Worm (Caenorhabditis elegans) whole organism, late embryonic: ENCODE data around the gene T05A8.11.

ENCODE experiments used
- F13H6.1 ChIP-seq: sonication (generic microtip); optimal IDR thresholded peaks from 2 replicates; lab custom pipeline; 2016; ENCODE audit warnings: missing genetic modification characterization, missing compliant biosample characterization
- ama-1 ChIP-seq: fragments of 150-350 bp; optimal IDR thresholded peaks from 2 replicates; lab custom pipeline; 2014
- ceh-22 ChIP-seq: sonication (generic microtip); optimal IDR thresholded peaks from 2 replicates; lab custom pipeline; 2017; ENCODE audit warnings: missing biosample characterization, missing genetic modification characterization
- fkh-10 ChIP-seq: fragments of 150-350 bp; optimal IDR thresholded peaks from 2 replicates; lab custom pipeline; 2014; ENCODE audit warnings: missing biosample characterization, missing genetic modification reagents, missing genetic modification characterization
- nhr-11 ChIP-seq: fragments of 150-350 bp; optimal IDR thresholded peaks from 2 replicates; lab custom pipeline; 2014; ENCODE audit warnings: missing biosample characterization, missing genetic modification characterization
- pat-9 ChIP-seq: fragments of 200-800 bp; sonication (Bioruptor generic); optimal IDR thresholded peaks from 2 replicates; lab custom pipeline; 2018; ENCODE audit warnings: mild to moderate bottlenecking, missing genetic modification characterization, moderate library complexity, missing compliant biosample characterization
- pha-4 ChIP-seq: fragments of 150-350 bp; optimal IDR thresholded peaks from 2 replicates; lab custom pipeline; 2018; ENCODE audit warnings: missing biosample characterization, missing genetic modification reagents, missing genetic modification characterization
- pqm-1 ChIP-seq: sonication (generic microtip); optimal IDR thresholded peaks from 2 replicates; lab custom pipeline; 2016; ENCODE audit warnings: missing genetic modification characterization, missing compliant biosample characterization
- pros-1 ChIP-seq: fragments of 150-350 bp; optimal IDR thresholded peaks from 2 replicates; lab custom pipeline; 2014; ENCODE audit warnings: missing biosample characterization, missing genetic modification reagents, missing genetic modification characterization
- rnt-1 ChIP-seq: sonication (generic microtip); optimal IDR thresholded peaks from 2 replicates; lab custom pipeline; 2016; ENCODE audit warnings: missing genetic modification characterization, missing compliant biosample characterization

ce11 chrII:2734266-2734665 lies 8.8 kb upstream of the T05A8.11 start:
- TF ChIP-seq pqm-1 (tag; lab: Kevin White, UChicago) = no peak
- no peak for TF ChIP-seq nhr-11 (tag; lab: Kevin White, UChicago)
- no peak for TF ChIP-seq fkh-10 (GFP tag; lab: Kevin White, UChicago)
- TF ChIP-seq pha-4 = no peak
- TF ChIP-seq pros-1 (tag; lab: Kevin White, UChicago) = no peak
- TF ChIP-seq ceh-22 (tag; lab: Kevin White, UChicago) = no peak
- no peak for TF ChIP-seq rnt-1 (tag; lab: Kevin White, UChicago)
- TF ChIP-seq F13H6.1 = no peak
- no peak for TF ChIP-seq ama-1
- TF ChIP-seq pat-9 (tag; lab: Kevin White, UChicago) = no peak
